Worm (Caenorhabditis elegans) whole organism, L1 larva: ENCODE measurements around the gene dyn-1.

Experiments used
- C16A3.4 ChIP-seq: fragments of 150-350 bp; optimal IDR thresholded peaks from 2 replicates; lab custom pipeline; 2014; ENCODE audit warnings: missing biosample characterization, missing genetic modification characterization
- Y116A8C.19 ChIP-seq: sonication (generic microtip); optimal IDR thresholded peaks from 2 replicates; lab custom pipeline; 2016; ENCODE audit warnings: missing compliant biosample characterization, missing genetic modification characterization, borderline replicate concordance
- ama-1 ChIP-seq: fragments of 150-350 bp; optimal IDR thresholded peaks from 2 replicates; lab custom pipeline; 2014
- ceh-82 ChIP-seq, 3 experiments: fragments of 150-350 bp in 1 of 3; sonication (generic microtip) in 2 of 3; optimal IDR thresholded peaks; 2 replicates each; lab custom pipeline; 2014 to 2017; ENCODE audit warnings: missing biosample characterization in 3 of 3, missing genetic modification characterization in 3 of 3
- ceh-88 ChIP-seq: fragments of 200-800 bp; sonication (Bioruptor generic); IDR thresholded peaks from 2 replicates; pipeline ENCODE4 v1.3.6; 2022; ENCODE audit warnings: missing genetic modification characterization, missing compliant biosample characterization
- egl-13 ChIP-seq: sonication (generic microtip); optimal IDR thresholded peaks from 2 replicates; lab custom pipeline; 2016; ENCODE audit warnings: missing genotype, missing genetic modification reagents, missing genetic modification characterization, missing compliant biosample characterization
- lin-39 ChIP-seq: fragments of 150-350 bp; optimal IDR thresholded peaks from 2 replicates; lab custom pipeline; 2014; ENCODE audit warnings: missing biosample characterization, missing genetic modification reagents, missing genetic modification characterization
- nhr-11 ChIP-seq: fragments of 150-350 bp; optimal IDR thresholded peaks from 2 replicates; lab custom pipeline; 2014; ENCODE audit warnings: missing biosample characterization, missing genetic modification characterization
- nhr-20 ChIP-seq: sonication (generic microtip); optimal IDR thresholded peaks from 2 replicates; lab custom pipeline; 2016; ENCODE audit warnings: mild to moderate bottlenecking, missing genetic modification characterization, missing compliant biosample characterization
- pqm-1 ChIP-seq: sonication (generic microtip); optimal IDR thresholded peaks from 3 replicates; lab custom pipeline; 2017; ENCODE audit warnings: missing biosample characterization, missing genetic modification characterization
- snpc-4 ChIP-seq: fragments of 150-350 bp; optimal IDR thresholded peaks from 2 replicates; lab custom pipeline; 2014; ENCODE audit warnings: missing biosample characterization, missing genetic modification characterization
- unc-62 ChIP-seq: fragments of 150-350 bp; optimal IDR thresholded peaks from 2 replicates; lab custom pipeline; 2014; ENCODE audit warnings: missing biosample characterization, missing genetic modification reagents, missing genetic modification characterization
- zag-1 ChIP-seq: fragments of 150-350 bp; optimal IDR thresholded peaks from 2 replicates; lab custom pipeline; 2014; ENCODE audit warnings: missing biosample characterization, missing genetic modification characterization
- ztf-11 ChIP-seq, 2 experiments: sonication (generic microtip); optimal IDR thresholded peaks; 2 replicates each; lab custom pipeline; 2016 to 2017; ENCODE audit warnings: missing genetic modification characterization in 2 of 2, missing biosample characterization in 1 of 2, missing compliant biosample characterization in 1 of 2

DNA sequence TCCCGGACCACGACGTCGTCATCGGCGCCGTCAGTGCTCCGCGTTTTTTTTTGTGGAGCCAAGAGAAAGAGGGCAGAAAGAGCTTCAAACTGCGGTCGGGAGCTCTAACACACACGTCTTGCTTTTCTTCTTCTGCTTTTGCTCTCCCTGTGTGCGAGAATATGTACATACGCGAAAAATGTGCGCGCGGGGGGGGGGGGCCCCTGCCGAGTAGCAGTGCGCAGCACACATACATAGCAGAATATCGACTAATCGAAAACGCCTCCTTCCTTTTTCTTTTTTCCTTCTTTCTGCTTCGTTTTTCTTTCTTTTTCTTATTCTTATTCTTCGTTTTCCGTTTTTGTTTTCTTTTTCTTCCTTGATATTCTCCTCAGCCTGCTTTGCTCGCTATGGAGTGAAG lies 2.0 kb upstream of the dyn-1 start:
- TF ChIP-seq C16A3.4 (tag; lab: Kevin White, UChicago) (no peak), Y116A8C.19 (tag; lab: Kevin White, UChicago) (no peak), lin-39 (no peak), unc-62 (no peak), snpc-4 (tag; lab: Kevin White, UChicago) (no peak), zag-1 (tag; lab: Kevin White, UChicago) (no peak), nhr-20 (tag; lab: Kevin White, UChicago) (no peak), ama-1 (no peak), nhr-11 (tag; lab: Kevin White, UChicago) (no peak), ztf-11 (tag; optimal IDR thresholded peaks at IDR 0.05; lab: Kevin White, UChicago) (no peak), pqm-1 (tag; lab: Kevin White, UChicago) (no peak), ceh-82 (tag; optimal IDR thresholded peaks at IDR 0.05; lab: Kevin White, UChicago) (peak; percentile 1 to 60 (median 2)), ceh-88 (no peak), egl-13 (no peak)
